Worm (Caenorhabditis elegans) whole organism, young adult: ENCODE results near the gene Y49E10.16.

ENCODE experiments used
- B0019.2 ChIP-seq: fragments of 200-800 bp; sonication (Bioruptor generic); conservative IDR thresholded peaks from 2 replicates; pipeline ENCODE4 v1.3.6; 2022; ENCODE audit warnings: missing genetic modification reagents, missing genetic modification characterization, missing compliant biosample characterization
- B0261.1 ChIP-seq: sonication (generic microtip); optimal IDR thresholded peaks from 2 replicates; lab custom pipeline; 2016; ENCODE audit warnings: mild to moderate bottlenecking, missing genetic modification characterization, moderate library complexity, missing compliant biosample characterization
- D2030.7 ChIP-seq: fragments of 200-800 bp; sonication (Bioruptor generic); IDR thresholded peaks from 2 replicates; pipeline ENCODE4 v1.3.6; 2022; ENCODE audit warnings: missing genetic modification reagents, missing genetic modification characterization, missing compliant biosample characterization
- F22D6.2 ChIP-seq: sonication (generic microtip); optimal IDR thresholded peaks from 2 replicates; lab custom pipeline; 2016; ENCODE audit warnings: mild to moderate bottlenecking, missing genetic modification characterization, missing compliant biosample characterization
- F37B4.10 ChIP-seq: fragments of 200-800 bp; sonication (Bioruptor generic); IDR thresholded peaks from 2 replicates; pipeline ENCODE4 v1.3.6; 2022; ENCODE audit warnings: missing genetic modification characterization, missing compliant biosample characterization
- F39B2.1 ChIP-seq: fragments of 200-800 bp; sonication (Bioruptor generic); IDR thresholded peaks from 2 replicates; pipeline ENCODE4 v1.3.6; 2022; ENCODE audit warnings: missing genetic modification reagents, missing genetic modification characterization, missing compliant biosample characterization
- F49E8.2 ChIP-seq: sonication (generic microtip); optimal IDR thresholded peaks from 3 replicates; lab custom pipeline; 2017; ENCODE audit warnings: missing genetic modification characterization, mild to moderate bottlenecking, missing compliant biosample characterization, antibody characterized with exemption, moderate library complexity; ENCODE audit not compliant: insufficient read depth
- F52B5.7 ChIP-seq: sonication (generic microtip); optimal IDR thresholded peaks from 2 replicates; lab custom pipeline; 2016; ENCODE audit warnings: mild to moderate bottlenecking, missing genetic modification characterization, missing compliant biosample characterization
- K11D2.4 ChIP-seq: fragments of 200-800 bp; sonication (Bioruptor generic); IDR thresholded peaks from 2 replicates; pipeline ENCODE4 v1.3.6; 2022; ENCODE audit warnings: missing genetic modification reagents, missing genetic modification characterization, missing compliant biosample characterization
- K12H6.12 ChIP-seq: fragments of 200-800 bp; sonication (Bioruptor generic); optimal IDR thresholded peaks from 2 replicates; lab custom pipeline; 2018; ENCODE audit warnings: mild to moderate bottlenecking, missing genetic modification characterization, missing compliant biosample characterization
- T26A5.8 ChIP-seq: sonication (generic microtip); optimal IDR thresholded peaks from 2 replicates; lab custom pipeline; 2016; ENCODE audit warnings: missing genetic modification characterization, missing compliant biosample characterization
- Y53G8AR.9 ChIP-seq: fragments of 200-800 bp; sonication (Bioruptor generic); conservative IDR thresholded peaks from 2 replicates; pipeline ENCODE4 v1.3.6; 2022; ENCODE audit warnings: missing genetic modification reagents, missing genetic modification characterization, missing compliant biosample characterization
- ZK185.1 ChIP-seq: sonication (generic microtip); optimal IDR thresholded peaks from 2 replicates; lab custom pipeline; 2016; ENCODE audit warnings: mild to moderate bottlenecking, missing genetic modification characterization, missing compliant biosample characterization; ENCODE audit not compliant: poor library complexity, severe bottlenecking
- ama-1 ChIP-seq, 3 experiments: fragments of 150-350 bp in 1 of 3; sonication (generic microtip) in 2 of 3; optimal IDR thresholded peaks; 2 replicates each; lab custom pipeline; 2014 to 2018; ENCODE audit warnings: missing biosample characterization in 2 of 3, missing genetic modification characterization in 2 of 3, missing genetic modification reagents in 2 of 3
- aptf-2 ChIP-seq: fragments of 200-800 bp; sonication (Bioruptor generic); conservative IDR thresholded peaks from 2 replicates; pipeline ENCODE4 v1.3.6; 2022; ENCODE audit warnings: missing genetic modification reagents, missing genetic modification characterization, missing compliant biosample characterization
- bed-1 ChIP-seq: fragments of 200-800 bp; sonication (Bioruptor generic); IDR thresholded peaks from 2 replicates; pipeline ENCODE4 v1.3.6; 2022; ENCODE audit warnings: missing genetic modification reagents, missing genetic modification characterization, missing compliant biosample characterization
- ccch-3 ChIP-seq: fragments of 200-800 bp; sonication (Bioruptor generic); optimal IDR thresholded peaks from 2 replicates; lab custom pipeline; 2018; ENCODE audit warnings: mild to moderate bottlenecking, missing genetic modification characterization, missing compliant biosample characterization
- ceh-40 ChIP-seq: fragments of 200-800 bp; sonication (Bioruptor generic); IDR thresholded peaks from 2 replicates; pipeline ENCODE4 v1.3.6; 2022; ENCODE audit warnings: missing genetic modification characterization, missing compliant biosample characterization
- ceh-79 ChIP-seq: sonication (generic microtip); optimal IDR thresholded peaks from 2 replicates; lab custom pipeline; 2017; ENCODE audit warnings: mild to moderate bottlenecking, missing genetic modification characterization, missing compliant biosample characterization
- ceh-91 ChIP-seq: fragments of 200-800 bp; sonication (Bioruptor generic); IDR thresholded peaks from 2 replicates; pipeline ENCODE4 v1.3.6; 2022; ENCODE audit warnings: missing genetic modification reagents, missing genetic modification characterization, missing compliant biosample characterization
- dox-1 ChIP-seq: fragments of 200-800 bp; sonication (Bioruptor generic); IDR thresholded peaks from 2 replicates; pipeline ENCODE4 v1.3.6; 2022; ENCODE audit warnings: missing genetic modification reagents, missing genetic modification characterization, missing compliant biosample characterization
- dpff-1 ChIP-seq: sonication (generic microtip); optimal IDR thresholded peaks from 2 replicates; lab custom pipeline; 2017; ENCODE audit warnings: mild to moderate bottlenecking, missing genetic modification characterization, missing compliant biosample characterization
- dpl-1 ChIP-seq: fragments of 150-350 bp; optimal IDR thresholded peaks from 2 replicates; lab custom pipeline; 2014; ENCODE audit warnings: missing biosample characterization, missing genetic modification reagents, missing genetic modification characterization
- egl-18 ChIP-seq: fragments of 200-800 bp; sonication (Bioruptor generic); IDR thresholded peaks from 2 replicates; pipeline ENCODE4 v1.3.6; 2022; ENCODE audit warnings: missing genetic modification reagents, missing genetic modification characterization, missing compliant biosample characterization
- ekl-4 ChIP-seq: fragments of 200-800 bp; sonication (Bioruptor generic); IDR thresholded peaks from 2 replicates; pipeline ENCODE4 v1.3.6; 2022; ENCODE audit warnings: missing genetic modification reagents, missing genetic modification characterization, missing compliant biosample characterization
- gei-17 ChIP-seq: fragments of 200-800 bp; sonication (Bioruptor generic); optimal IDR thresholded peaks from 2 replicates; lab custom pipeline; 2018; ENCODE audit warnings: mild to moderate bottlenecking, missing genetic modification characterization, missing compliant biosample characterization
- him-1 ChIP-seq: sonication (generic microtip); optimal IDR thresholded peaks from 2 replicates; lab custom pipeline; 2016; ENCODE audit warnings: missing genotype, missing genetic modification reagents, missing genetic modification characterization, missing compliant biosample characterization
- hlh-12 ChIP-seq: sonication (generic microtip); optimal IDR thresholded peaks from 2 replicates; lab custom pipeline; 2016; ENCODE audit warnings: missing genetic modification characterization, missing compliant biosample characterization
- hlh-26 ChIP-seq: fragments of 200-800 bp; sonication (Bioruptor generic); conservative IDR thresholded peaks from 2 replicates; pipeline ENCODE4 v1.3.6; 2022; ENCODE audit warnings: missing genetic modification reagents, missing genetic modification characterization, missing compliant biosample characterization
- hmg-20 ChIP-seq: fragments of 200-800 bp; sonication (Bioruptor generic); IDR thresholded peaks from 2 replicates; pipeline ENCODE4 v1.3.6; 2022; ENCODE audit warnings: missing genetic modification reagents, missing genetic modification characterization, missing compliant biosample characterization
- let-526 ChIP-seq: fragments of 200-800 bp; sonication (Bioruptor generic); IDR thresholded peaks from 2 replicates; pipeline ENCODE4 v1.3.6; 2022; ENCODE audit warnings: missing genetic modification reagents, missing genetic modification characterization, missing compliant biosample characterization
- let-607 ChIP-seq, 2 experiments: fragments of 200-800 bp in 1 of 2; sonication (Bioruptor generic) in 1 of 2; sonication (generic microtip) in 1 of 2; optimal IDR thresholded peaks; 2 replicates each; lab custom pipeline; 2016 to 2018; ENCODE audit warnings: mild to moderate bottlenecking in 2 of 2, missing compliant biosample characterization in 2 of 2, missing genetic modification characterization in 2 of 2, moderate library complexity in 2 of 2, missing genotype in 1 of 2
- lin-26 ChIP-seq: fragments of 200-800 bp; sonication (Bioruptor generic); IDR thresholded peaks from 2 replicates; pipeline ENCODE4 v1.3.6; 2022; ENCODE audit warnings: missing genetic modification reagents, missing genetic modification characterization, missing compliant biosample characterization
- lsl-1 ChIP-seq: fragments of 200-800 bp; sonication (Bioruptor generic); optimal IDR thresholded peaks from 2 replicates; lab custom pipeline; 2018; ENCODE audit warnings: mild to moderate bottlenecking, missing genetic modification characterization, moderate library complexity, missing compliant biosample characterization
- madf-10 ChIP-seq: sonication (generic microtip); optimal IDR thresholded peaks from 2 replicates; lab custom pipeline; 2016; ENCODE audit warnings: mild to moderate bottlenecking, missing genetic modification characterization, missing compliant biosample characterization
- madf-6 ChIP-seq: fragments of 200-800 bp; sonication (Bioruptor generic); IDR thresholded peaks from 2 replicates; pipeline ENCODE4 v1.3.6; 2022; ENCODE audit warnings: missing genetic modification reagents, missing genetic modification characterization, missing compliant biosample characterization
- madf-8 ChIP-seq: fragments of 200-800 bp; sonication (Bioruptor generic); conservative IDR thresholded peaks from 2 replicates; pipeline ENCODE4 v1.3.6; 2022; ENCODE audit warnings: missing genetic modification reagents, missing genetic modification characterization, missing compliant biosample characterization
- mxl-1 ChIP-seq: sonication (generic microtip); optimal IDR thresholded peaks from 2 replicates; lab custom pipeline; 2016; ENCODE audit warnings: missing genetic modification characterization, missing compliant biosample characterization
- nhr-90 ChIP-seq: sonication (generic microtip); optimal IDR thresholded peaks from 2 replicates; lab custom pipeline; 2016; ENCODE audit warnings: missing genotype, mild to moderate bottlenecking, missing genetic modification characterization, missing compliant biosample characterization
- repo-1 ChIP-seq: sonication (generic microtip); optimal IDR thresholded peaks from 2 replicates; lab custom pipeline; 2017; ENCODE audit warnings: mild to moderate bottlenecking, missing genetic modification characterization, missing compliant biosample characterization
- rpc-1 ChIP-seq, 2 experiments: fragments of 150-350 bp in 1 of 2; sonication (generic microtip) in 1 of 2; optimal IDR thresholded peaks; 2 replicates each; lab custom pipeline; 2014 to 2018; ENCODE audit warnings: missing biosample characterization in 1 of 2, missing genetic modification characterization in 1 of 2, missing genetic modification reagents in 1 of 2, missing genotype in 1 of 2
- sdz-38 ChIP-seq: sonication (generic microtip); optimal IDR thresholded peaks from 2 replicates; lab custom pipeline; 2016; ENCODE audit warnings: missing genotype, missing genetic modification characterization, missing compliant biosample characterization
- sea-2 ChIP-seq: fragments of 200-800 bp; sonication (Bioruptor generic); IDR thresholded peaks from 2 replicates; pipeline ENCODE4 v1.3.6; 2022; ENCODE audit warnings: missing genetic modification characterization, missing compliant biosample characterization
- snpc-1.3 ChIP-seq: sonication (generic microtip); optimal IDR thresholded peaks from 2 replicates; lab custom pipeline; 2017; ENCODE audit warnings: missing genetic modification characterization, mild to moderate bottlenecking, missing compliant biosample characterization, antibody characterized with exemption, moderate library complexity, missing genotype, missing genetic modification reagents; ENCODE audit not compliant: insufficient read depth
- snpc-4 ChIP-seq, 5 experiments: fragments of 150-350 bp in 1 of 5; sonication (generic microtip) in 4 of 5; optimal IDR thresholded peaks; 2 replicates each; lab custom pipeline; 2014 to 2018; ENCODE audit warnings: missing genetic modification characterization in 5 of 5, missing biosample characterization in 3 of 5, antibody characterized with exemption in 2 of 5, mild to moderate bottlenecking in 2 of 5, missing compliant biosample characterization in 2 of 5, missing genotype in 2 of 5, moderate library complexity in 2 of 5, missing genetic modification reagents in 1 of 5
- zfh-2 ChIP-seq: fragments of 200-800 bp; sonication (Bioruptor generic); conservative IDR thresholded peaks from 2 replicates; pipeline ENCODE4 v1.3.6; 2022; ENCODE audit warnings: missing genetic modification reagents, missing genetic modification characterization, missing compliant biosample characterization
- ztf-18 ChIP-seq: sonication (generic microtip); optimal IDR thresholded peaks from 2 replicates; lab custom pipeline; 2016; ENCODE audit warnings: missing genotype, mild to moderate bottlenecking, missing genetic modification characterization, missing compliant biosample characterization
- ztf-28 ChIP-seq: fragments of 200-800 bp; sonication (Bioruptor generic); IDR thresholded peaks from 2 replicates; pipeline ENCODE4 v1.3.6; 2022; ENCODE audit warnings: missing genetic modification reagents, missing genetic modification characterization, missing compliant biosample characterization

The Y49E10.16 gene

ce11 chrIII:12426558-12426957 is 3.8 kb upstream of the Y49E10.16 start, which contains the start of gene pie-1 (continued):
- TF ChIP-seq egl-18 (GFP tag; lab: Robert Waterston, UW) = no peak
- no peak for TF ChIP-seq F39B2.1 (GFP tag; lab: Robert Waterston, UW)
- no peak for TF ChIP-seq zfh-2 (GFP tag; lab: Robert Waterston, UW)
- TF ChIP-seq B0261.1 (tag; lab: Kevin White, UChicago) = no peak
- peak; percentile 90 for TF ChIP-seq him-1 (tag; lab: Kevin White, UChicago)
- peak; percentile 86 for TF ChIP-seq ceh-91 (GFP tag; lab: Robert Waterston, UW)
- TF ChIP-seq sea-2 (GFP tag; lab: Robert Waterston, UW) = no peak
- TF ChIP-seq bed-1 (GFP tag; lab: Robert Waterston, UW) = no peak
- peak; percentile 78 for TF ChIP-seq madf-8 (GFP tag; lab: Robert Waterston, UW)
- TF ChIP-seq rpc-1 (optimal IDR thresholded peaks at IDR 0.05; lab: Kevin White, UChicago) = no peak
- no peak for TF ChIP-seq rpc-1 (tag; optimal IDR thresholded peaks at IDR 0.05; lab: Kevin White, UChicago)
- TF ChIP-seq K12H6.12 (tag; lab: Kevin White, UChicago) = no peak
- no peak for TF ChIP-seq dpff-1
- TF ChIP-seq F49E8.2 = peak; percentile 59
- no peak for TF ChIP-seq ekl-4 (GFP tag; lab: Robert Waterston, UW)
- TF ChIP-seq hmg-20 (GFP tag; lab: Robert Waterston, UW) = no peak
- no peak for TF ChIP-seq mxl-1 (tag; lab: Kevin White, UChicago)
- TF ChIP-seq ama-1 (optimal IDR thresholded peaks at IDR 0.05; lab: Kevin White, UChicago) = no peak
- TF ChIP-seq ama-1 (GFP tag; optimal IDR thresholded peaks at IDR 0.05; lab: Kevin White, UChicago) = no peak
- TF ChIP-seq D2030.7 (GFP tag; lab: Robert Waterston, UW) = peak; percentile 85
- TF ChIP-seq B0019.2 = 0 out of 2 replicates have a peak, but pooled peaks have one; percentile 7
- TF ChIP-seq ZK185.1 (tag; lab: Kevin White, UChicago) = no peak
- no peak for TF ChIP-seq nhr-90 (tag; lab: Kevin White, UChicago)
- TF ChIP-seq hlh-12 = no peak
- no peak for TF ChIP-seq snpc-1.3
- TF ChIP-seq let-607 (tag; optimal IDR thresholded peaks at IDR 0.05; lab: Kevin White, UChicago) = no peak
- no peak for TF ChIP-seq sdz-38 (tag; lab: Kevin White, UChicago)
- no peak for TF ChIP-seq lin-26 (GFP tag; lab: Robert Waterston, UW)
- no peak for TF ChIP-seq ccch-3
- TF ChIP-seq madf-6 (GFP tag; lab: Robert Waterston, UW) = peak; percentile 96
- TF ChIP-seq ceh-79 = no peak
- no peak for TF ChIP-seq ceh-40 (GFP tag; lab: Robert Waterston, UW)
- TF ChIP-seq F22D6.2 (tag; lab: Kevin White, UChicago) = no peak
- TF ChIP-seq F52B5.7 = no peak
- TF ChIP-seq dox-1 (GFP tag; lab: Robert Waterston, UW) = no peak
- peak; percentile 94 for TF ChIP-seq dpl-1 (GFP tag; lab: Kevin White, UChicago)
- TF ChIP-seq aptf-2 (GFP tag; lab: Robert Waterston, UW) = no peak
- TF ChIP-seq T26A5.8 (tag; lab: Kevin White, UChicago) = no peak
- TF ChIP-seq let-526 = no peak
- no peak for TF ChIP-seq ztf-28 (GFP tag; lab: Robert Waterston, UW)
- TF ChIP-seq ztf-18 (tag; lab: Kevin White, UChicago) = no peak
- no peak for TF ChIP-seq hlh-26 (GFP tag; lab: Robert Waterston, UW)
- TF ChIP-seq snpc-4 (GFP tag; optimal IDR thresholded peaks at IDR 0.05; lab: Kevin White, UChicago) = peak; percentile 75
- TF ChIP-seq snpc-4 (tag; optimal IDR thresholded peaks at IDR 0.05; lab: Kevin White, UChicago) = no peak
- TF ChIP-seq Y53G8AR.9 = no peak
- TF ChIP-seq madf-10 (tag; lab: Kevin White, UChicago) = no peak
- peak; percentile 95 for TF ChIP-seq lsl-1 (GFP tag; lab: Kevin White, UChicago)
- TF ChIP-seq K11D2.4 (GFP tag; lab: Robert Waterston, UW) = no peak
- TF ChIP-seq gei-17 (GFP tag; lab: Kevin White, UChicago) = no peak
- no peak for TF ChIP-seq F37B4.10 (GFP tag; lab: Robert Waterston, UW)
- no peak for TF ChIP-seq repo-1 (tag; lab: Kevin White, UChicago)
